Worm (Caenorhabditis elegans) whole organism, L4 larva: ENCODE data around the gene Y45G5AL.1.

Source experiments
- D1046.2 ChIP-seq: fragments of 200-800 bp; sonication (Bioruptor generic); IDR thresholded peaks from 2 replicates; pipeline ENCODE4 v1.3.6; 2022; ENCODE audit warnings: missing genetic modification characterization, missing compliant biosample characterization
- F26F4.8 ChIP-seq: fragments of 200-800 bp; sonication (Bioruptor generic); conservative IDR thresholded peaks from 2 replicates; pipeline ENCODE4 v1.3.6; 2022; ENCODE audit warnings: missing genetic modification characterization, missing compliant biosample characterization
- dpl-1 ChIP-seq: fragments of 150-350 bp; optimal IDR thresholded peaks from 2 replicates; lab custom pipeline; 2014; ENCODE audit warnings: missing biosample characterization, missing genetic modification reagents, missing genetic modification characterization
- fos-1 ChIP-seq: fragments of 150-350 bp; optimal IDR thresholded peaks from 2 replicates; lab custom pipeline; 2014; ENCODE audit warnings: missing biosample characterization, missing genetic modification characterization
- gei-8 ChIP-seq: fragments of 200-800 bp; sonication (Bioruptor generic); optimal IDR thresholded peaks from 2 replicates; lab custom pipeline; 2018; ENCODE audit warnings: mild to moderate bottlenecking, missing genetic modification characterization, missing compliant biosample characterization
- lin-38 ChIP-seq: fragments of 200-800 bp; sonication (Bioruptor generic); IDR thresholded peaks from 2 replicates; pipeline ENCODE4 v1.3.6; 2022; ENCODE audit warnings: missing genetic modification reagents, missing genetic modification characterization, missing compliant biosample characterization

DNA sequence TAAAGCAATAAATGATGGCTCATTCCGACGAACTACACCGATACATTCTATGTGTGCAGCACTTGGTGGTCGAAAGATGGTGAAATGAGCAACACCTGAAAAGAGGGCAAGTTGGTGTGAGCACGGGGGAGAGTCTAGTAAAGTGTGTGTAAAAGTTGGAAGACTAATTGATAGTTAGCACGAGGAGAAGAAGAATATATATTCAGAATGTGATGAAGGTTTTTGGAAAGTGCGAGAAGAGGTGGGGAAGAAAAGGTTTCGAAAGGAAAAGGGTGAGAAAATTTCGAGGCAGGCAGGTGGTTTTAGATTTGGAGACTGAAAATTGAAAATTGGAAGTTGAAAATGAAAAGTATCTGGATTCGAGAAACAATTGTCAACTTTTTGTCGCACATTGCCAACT lies 7.9 kb downstream of the Y45G5AL.1 start, which contains the start of gene Y45G5AM.6:
- TF ChIP-seq F26F4.8 (GFP tag; lab: Robert Waterston, UW) (no peak), D1046.2 (GFP tag; lab: Robert Waterston, UW) (no peak), dpl-1 (GFP tag; lab: Kevin White, UChicago) (no peak), lin-38 (no peak), fos-1 (no peak), gei-8 (GFP tag; lab: Kevin White, UChicago) (no peak)
